Worm (Caenorhabditis elegans): ENCODE results near the gene irg-2.

DNA sequence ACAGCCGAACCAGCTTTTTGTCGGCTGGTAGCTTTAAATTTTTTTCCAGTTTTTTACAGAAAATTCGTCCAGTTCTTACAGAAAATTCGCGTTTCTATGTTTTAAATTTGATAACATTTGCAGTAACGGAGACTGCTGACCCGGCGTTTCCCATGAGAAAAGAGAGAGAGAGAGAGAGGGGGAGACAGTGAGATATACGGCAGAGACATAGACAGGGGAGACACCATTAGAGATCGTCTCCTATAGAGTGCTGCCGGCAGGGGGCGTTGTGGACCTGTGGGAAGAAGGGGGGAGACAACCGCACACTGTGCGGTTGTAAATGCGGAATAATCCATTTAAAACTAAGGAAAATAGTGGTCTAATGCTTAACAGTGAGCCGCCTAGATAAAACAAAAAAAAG is 12.4 kb upstream of the irg-2 start:
- no peak for TF ChIP-seq nhr-2 (tag; optimal IDR thresholded peaks at IDR 0.05)
- TF ChIP-seq sptf-1 (tag; optimal IDR thresholded peaks at IDR 0.05): no peak
- TF ChIP-seq elt-3 (tag; optimal IDR thresholded peaks at IDR 0.05): no peak
- no peak for TF ChIP-seq unc-39 (tag; optimal IDR thresholded peaks at IDR 0.05)
- no peak for TF ChIP-seq blmp-1 (tag; optimal IDR thresholded peaks at IDR 0.05)
